Worm (Caenorhabditis elegans) whole organism, midembryonic: Measurements from ENCODE around the gene W07G4.7.

ENCODE experiments used
- T22C8.4 ChIP-seq: fragments of 200-800 bp; sonication (Bioruptor generic); IDR thresholded peaks from 2 replicates; pipeline ENCODE4 v1.3.6; 2022; ENCODE audit warnings: missing genetic modification characterization, missing compliant biosample characterization
- cog-1 ChIP-seq: sonication (generic microtip); optimal IDR thresholded peaks from 2 replicates; lab custom pipeline; 2016; ENCODE audit warnings: missing genetic modification characterization, missing compliant biosample characterization
- flt-1 ChIP-seq: fragments of 200-800 bp; sonication (Bioruptor generic); IDR thresholded peaks from 2 replicates; pipeline ENCODE4 v1.3.6; 2022; ENCODE audit warnings: missing genetic modification characterization, missing compliant biosample characterization
- klf-2 ChIP-seq: fragments of 200-800 bp; sonication (Bioruptor generic); conservative IDR thresholded peaks from 2 replicates; pipeline ENCODE4 v1.3.6; 2022; ENCODE audit warnings: missing genetic modification reagents, missing genetic modification characterization, missing compliant biosample characterization
- med-1 ChIP-seq: sonication (generic microtip); optimal IDR thresholded peaks from 2 replicates; lab custom pipeline; 2017; ENCODE audit warnings: missing genetic modification characterization, mild to moderate bottlenecking, missing compliant biosample characterization, antibody characterized with exemption, missing genetic modification reagents; ENCODE audit not compliant: insufficient read depth
- ref-1 ChIP-seq: fragments of 200-800 bp; sonication (Bioruptor generic); conservative IDR thresholded peaks from 2 replicates; pipeline ENCODE4 v1.3.6; 2022; ENCODE audit warnings: missing genetic modification reagents, missing genetic modification characterization, missing compliant biosample characterization
- tab-1 ChIP-seq: fragments of 200-800 bp; sonication (Bioruptor generic); IDR thresholded peaks from 2 replicates; pipeline ENCODE4 v1.3.6; 2022; ENCODE audit warnings: missing genetic modification characterization, missing compliant biosample characterization
- ztf-23 ChIP-seq: fragments of 200-800 bp; sonication (Bioruptor generic); IDR thresholded peaks from 2 replicates; pipeline ENCODE4 v1.3.6; 2022; ENCODE audit warnings: missing genetic modification reagents, missing genetic modification characterization, missing compliant biosample characterization
- ztf-29 ChIP-seq: fragments of 200-800 bp; sonication (Bioruptor generic); IDR thresholded peaks from 2 replicates; pipeline ENCODE4 v1.3.6; 2022; ENCODE audit warnings: missing genetic modification reagents, missing genetic modification characterization, missing compliant biosample characterization

The W07G4.7 gene

DNA sequence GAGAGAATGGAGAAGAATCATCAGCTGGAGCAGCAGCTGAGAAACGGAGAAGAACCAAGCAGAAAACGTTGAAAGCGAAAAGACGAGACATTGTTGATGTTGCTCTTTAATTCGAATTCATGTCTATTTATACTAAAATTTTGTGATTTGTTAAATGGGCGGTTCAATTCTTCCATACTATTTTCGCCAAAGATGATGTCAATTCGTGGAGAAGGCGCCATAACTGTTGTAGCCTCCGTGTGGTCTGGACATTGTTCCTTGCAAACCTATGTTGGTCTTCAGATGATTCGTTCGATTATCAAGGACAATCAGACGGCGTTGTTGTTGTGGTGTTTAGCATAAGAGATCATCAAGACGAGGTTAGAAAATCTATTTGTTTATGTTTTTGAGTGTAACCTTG, 37.1 kb downstream of the W07G4.7 start, which contains the start of gene far-3:
far-3 (minus strand) TSS at position 101 of the 400 bp plus-strand sequence.
- TF ChIP-seq med-1 (no peak), ztf-29 (GFP tag; lab: Robert Waterston, UW) (no peak), tab-1 (no peak), cog-1 (tag; lab: Kevin White, UChicago) (no peak), ztf-23 (GFP tag; lab: Robert Waterston, UW) (no peak), klf-2 (GFP tag; lab: Robert Waterston, UW) (no peak), flt-1 (GFP tag; lab: Robert Waterston, UW) (no peak), ref-1 (GFP tag; lab: Robert Waterston, UW) (no peak), T22C8.4 (GFP tag; lab: Robert Waterston, UW) (no peak)

DNA sequence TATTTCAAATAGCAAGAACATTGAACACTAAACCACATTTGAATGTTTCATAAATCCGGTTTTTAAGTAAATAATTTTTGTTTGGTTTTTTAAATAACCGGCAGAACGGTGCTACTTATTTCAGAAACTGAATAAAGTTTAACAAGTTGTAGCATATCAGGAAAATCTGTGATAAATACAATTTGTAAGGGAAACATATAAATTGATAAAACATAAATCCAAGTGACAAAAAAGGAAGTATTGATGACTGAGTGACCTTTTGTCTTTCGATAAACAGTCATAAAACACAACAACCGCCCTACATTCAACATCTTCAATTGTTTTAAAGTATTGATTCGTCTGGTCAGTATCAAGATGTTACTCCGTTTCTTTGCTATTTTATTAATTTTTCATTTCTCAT, 39.2 kb downstream of the W07G4.7 start, which contains the start of gene far-5:
far-5 (plus strand) TSS at position 301 of the 400 bp plus-strand sequence.
- TF ChIP-seq ztf-29 (GFP tag; lab: Robert Waterston, UW) (no peak), flt-1 (GFP tag; lab: Robert Waterston, UW) (no peak), cog-1 (tag; lab: Kevin White, UChicago) (no peak), ref-1 (GFP tag; lab: Robert Waterston, UW) (no peak), klf-2 (GFP tag; lab: Robert Waterston, UW) (no peak), tab-1 (no peak), med-1 (no peak), ztf-23 (GFP tag; lab: Robert Waterston, UW) (no peak), T22C8.4 (GFP tag; lab: Robert Waterston, UW) (no peak)

DNA sequence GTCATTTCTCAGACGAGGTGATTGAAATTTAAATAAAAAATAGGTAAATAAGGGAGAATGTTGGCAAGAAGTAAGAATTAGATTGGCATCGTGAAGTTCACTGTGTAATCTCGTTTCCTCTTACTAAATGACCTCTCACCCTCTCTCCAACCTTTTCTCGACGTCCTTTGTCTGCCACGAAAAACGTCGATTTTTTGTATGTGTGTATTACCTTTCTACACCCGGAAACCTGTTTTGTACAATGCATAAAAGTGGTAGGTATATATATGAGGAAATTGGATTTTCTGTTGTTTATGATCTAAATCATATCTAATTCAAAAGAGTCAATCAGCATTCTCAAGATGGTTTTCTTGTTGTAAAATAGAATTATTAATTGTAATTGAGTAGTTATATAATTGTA, 41.6 kb downstream of the W07G4.7 start, which contains the start of the genes F15B9.11 and dsl-7:
F15B9.11 (minus strand) TSS at position 5 of the 400 bp plus-strand sequence.
dsl-7 (plus strand) TSS at position 260 of the 400 bp plus-strand sequence.
- TF ChIP-seq klf-2 (GFP tag; lab: Robert Waterston, UW): no peak
- TF ChIP-seq T22C8.4 (GFP tag; lab: Robert Waterston, UW): no peak
- no peak for TF ChIP-seq flt-1 (GFP tag; lab: Robert Waterston, UW)
- TF ChIP-seq cog-1 (tag; lab: Kevin White, UChicago): no peak
- no peak for TF ChIP-seq tab-1
- no peak for TF ChIP-seq ztf-23 (GFP tag; lab: Robert Waterston, UW)
- TF ChIP-seq med-1: no peak
- TF ChIP-seq ref-1 (GFP tag; lab: Robert Waterston, UW): no peak
- no peak for TF ChIP-seq ztf-29 (GFP tag; lab: Robert Waterston, UW)

DNA sequence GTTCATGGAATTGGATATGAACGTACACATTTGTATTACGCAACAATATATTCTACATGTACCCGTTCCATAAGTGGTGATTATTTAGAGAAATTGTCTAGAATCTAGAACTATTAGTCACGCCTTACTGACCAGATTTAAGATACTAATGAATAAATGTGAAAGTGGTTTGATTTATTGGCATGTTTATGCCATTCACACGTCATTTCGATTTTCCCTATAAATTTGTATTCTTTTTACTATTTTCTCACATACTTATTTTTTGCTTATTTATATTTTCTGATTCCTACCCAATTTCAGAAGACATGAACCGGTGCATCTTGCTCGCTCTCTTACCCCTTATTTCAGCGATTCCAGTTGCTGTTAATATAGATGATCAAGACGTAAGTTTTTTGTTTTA, 46.2 kb downstream of the W07G4.7 start, which contains the start of gene F15B9.8:
F15B9.8 (plus strand) TSS at position 301 of the 400 bp plus-strand sequence.
- no peak for TF ChIP-seq T22C8.4 (GFP tag; lab: Robert Waterston, UW)
- no peak for TF ChIP-seq cog-1 (tag; lab: Kevin White, UChicago)
- no peak for TF ChIP-seq ztf-29 (GFP tag; lab: Robert Waterston, UW)
- TF ChIP-seq med-1: no peak
- no peak for TF ChIP-seq tab-1
- no peak for TF ChIP-seq ref-1 (GFP tag; lab: Robert Waterston, UW)
- no peak for TF ChIP-seq klf-2 (GFP tag; lab: Robert Waterston, UW)
- TF ChIP-seq ztf-23 (GFP tag; lab: Robert Waterston, UW): no peak
- TF ChIP-seq flt-1 (GFP tag; lab: Robert Waterston, UW): no peak

DNA sequence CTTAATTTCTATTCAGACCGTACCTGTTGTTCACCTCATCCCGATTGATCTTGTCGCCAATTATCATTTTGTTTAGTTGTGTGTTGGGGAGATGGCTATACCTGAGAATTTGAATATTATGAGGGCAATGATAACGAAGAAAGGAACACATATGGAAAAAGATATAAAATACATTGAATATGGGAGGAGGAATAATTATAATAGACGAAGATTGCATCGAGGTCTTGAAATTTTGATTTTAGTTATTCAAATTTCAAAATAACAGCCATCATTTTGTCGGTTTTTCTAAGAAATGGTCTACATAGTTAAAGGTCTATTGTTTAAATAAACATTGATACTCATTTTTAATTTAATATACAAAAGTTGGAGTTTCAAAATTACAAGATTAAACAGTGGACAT, 47.4 kb downstream of the W07G4.7 start, which contains the start of gene shw-3:
shw-3 (minus strand) TSS at position 101 of the 400 bp plus-strand sequence.
- TF ChIP-seq T22C8.4 (GFP tag; lab: Robert Waterston, UW) (no peak), ref-1 (GFP tag; lab: Robert Waterston, UW) (no peak), ztf-23 (GFP tag; lab: Robert Waterston, UW) (no peak), ztf-29 (GFP tag; lab: Robert Waterston, UW) (no peak), klf-2 (GFP tag; lab: Robert Waterston, UW) (no peak), med-1 (no peak), tab-1 (no peak)
